Fruit fly (Drosophila melanogaster): ENCODE results near the gene Hmgcr.
A peak's percentile ranks its signal among the peaks of the same experiment; 100 is the strongest.

Gene Hmgcr

DNA sequence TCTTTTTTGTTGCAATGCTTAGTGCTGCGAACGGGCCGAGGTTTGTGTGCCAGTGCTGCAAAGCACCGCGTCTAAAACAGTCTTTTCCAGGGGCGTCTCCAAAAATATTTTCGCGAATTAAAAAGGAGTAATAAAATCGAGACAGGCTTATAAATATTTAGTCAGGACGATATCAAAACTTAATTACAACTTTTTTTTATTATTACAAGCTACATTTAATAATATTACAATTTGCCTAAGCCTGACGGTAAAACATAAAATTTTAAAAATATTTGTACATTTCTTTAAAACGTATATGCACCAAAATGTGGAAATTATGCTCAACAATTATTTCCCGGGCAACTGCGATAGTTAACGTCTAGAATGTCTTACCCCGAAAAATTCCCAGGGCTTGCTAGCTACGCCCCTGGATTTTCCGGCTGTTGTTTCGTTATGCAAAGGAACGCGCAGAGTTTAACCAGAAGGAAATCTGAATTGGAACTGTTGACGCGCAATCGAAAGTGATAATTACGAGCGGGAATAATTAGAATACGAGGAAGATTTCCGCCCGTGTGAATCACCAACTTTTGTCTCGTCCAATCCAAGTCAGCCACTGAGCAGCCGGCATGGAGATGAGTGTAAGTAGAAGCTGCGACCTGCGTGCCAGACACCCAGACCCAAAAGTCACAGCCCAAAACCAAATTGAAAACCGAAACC is 24.9 kb downstream of the Hmgcr start, which contains the start of the genes PTPMT1 and Hrd3 (continued):
- TF ChIP-seq zen (tag; optimal IDR thresholded peaks at IDR 0.05) (peak; percentile 98), CG30403 (GFP tag; optimal IDR thresholded peaks at IDR 0.05) (peak; percentile 100), Fer1 (GFP tag; optimal IDR thresholded peaks at IDR 0.05) (peak; percentile 98), Abd-B (GFP tag; optimal IDR thresholded peaks at IDR 0.05) (peak; percentile 99), CG1529 (GFP tag; optimal IDR thresholded peaks at IDR 0.05) (peak; percentile 98), Dp (GFP tag; optimal IDR thresholded peaks at IDR 0.05) (peak; percentile 36), CG7839 (tag; optimal IDR thresholded peaks at IDR 0.05) (peak; percentile 99), CG5180 (GFP tag; optimal IDR thresholded peaks at IDR 0.05) (peak; percentile 92), repo (GFP tag; optimal IDR thresholded peaks at IDR 0.05) (peak; percentile 93), Atf6 (GFP tag; IDR thresholded peaks at IDR 0.05) (peak; percentile 97), lola (GFP tag; optimal IDR thresholded peaks at IDR 0.05) (peak in 1 of 3 experiments; percentile 99), CG10654 (GFP tag; optimal IDR thresholded peaks at IDR 0.05) (peak; percentile 98), NFAT (GFP tag; IDR thresholded peaks at IDR 0.05) (no peak; the same call in none of the 2 replicates), Doc3 (GFP tag; IDR thresholded peaks at IDR 0.05; ENCODE audit: partially characterized antibody) (no peak), CG10462 (GFP tag; optimal IDR thresholded peaks at IDR 0.05) (peak; percentile 98), chm (GFP tag; IDR thresholded peaks at IDR 0.05) (peak; percentile 91), CG2129 (GFP tag; IDR thresholded peaks at IDR 0.05; ENCODE audit: partially characterized antibody) (no peak), CG17186 (GFP tag; optimal IDR thresholded peaks at IDR 0.05) (peak; percentile 93), disco-r (GFP tag; optimal IDR thresholded peaks at IDR 0.05) (peak; percentile 93), Max (GFP tag; optimal IDR thresholded peaks at IDR 0.05) (peak; percentile 99), CG6254 (GFP tag; optimal IDR thresholded peaks at IDR 0.05) (peak; percentile 94), sim (GFP tag; IDR thresholded peaks at IDR 0.05) (peak; percentile 89), kni (GFP tag; optimal IDR thresholded peaks at IDR 0.05) (peak; percentile 97), aop (GFP tag; IDR thresholded peaks at IDR 0.05) (0 out of 2 replicates have a peak, but pooled peaks have one; percentile 27), vnd (GFP tag; IDR thresholded peaks at IDR 0.05; ENCODE audit: partially characterized antibody) (no peak), CG12769 (tag; optimal IDR thresholded peaks at IDR 0.05) (peak; percentile 84), schlank (tag; optimal IDR thresholded peaks at IDR 0.05) (peak; percentile 93), CG12219 (GFP tag; optimal IDR thresholded peaks at IDR 0.05) (peak; percentile 94), CG12391 (tag; optimal IDR thresholded peaks at IDR 0.05) (peak; percentile 99), Nf-YB (GFP tag; optimal IDR thresholded peaks at IDR 0.05) (peak; percentile 89), CG15696 (tag; optimal IDR thresholded peaks at IDR 0.05) (peak; percentile 98), phol (tag; optimal IDR thresholded peaks at IDR 0.05) (peak; percentile 99), tx (GFP tag; optimal IDR thresholded peaks at IDR 0.05) (peak; percentile 97), Atf-2 (GFP tag; optimal IDR thresholded peaks at IDR 0.05) (peak; percentile 97), Bgb (GFP tag; IDR thresholded peaks at IDR 0.05; ENCODE audit: partially characterized antibody) (no peak), Adf1 (GFP tag; IDR thresholded peaks at IDR 0.05) (peak; percentile 79), MTF-1 (GFP tag; optimal IDR thresholded peaks at IDR 0.05; ENCODE audit: borderline replicate concordance) (peak; percentile 86), bigmax (GFP tag; optimal IDR thresholded peaks at IDR 0.05) (peak; percentile 48), Asciz (GFP tag; optimal IDR thresholded peaks at IDR 0.05) (peak; percentile 97), CG4424 (GFP tag; optimal IDR thresholded peaks at IDR 0.05) (peak; percentile 99), dimm (GFP tag; IDR thresholded peaks at IDR 0.05) (peak; percentile 77), eyg (GFP tag; optimal IDR thresholded peaks at IDR 0.05) (peak; percentile 94), CG30020 (tag; optimal IDR thresholded peaks at IDR 0.05) (peak; percentile 92), gcm (GFP tag; optimal IDR thresholded peaks at IDR 0.05) (peak; percentile 97), CG10431 (GFP tag; optimal IDR thresholded peaks at IDR 0.05) (peak; percentile 93), CG18619 (GFP tag; optimal IDR thresholded peaks at IDR 0.05) (peak; percentile 99), CG11723 (GFP tag; optimal IDR thresholded peaks at IDR 0.05) (peak; percentile 98), Jarid2 (GFP tag; optimal IDR thresholded peaks at IDR 0.05) (peak; percentile 92)
